Worm (Caenorhabditis elegans) whole organism, early embryonic: ENCODE measurements around the gene crh-1.

Experiments used
- B0310.2 ChIP-seq: sonication (generic microtip); optimal IDR thresholded peaks from 2 replicates; lab custom pipeline; 2016; ENCODE audit warnings: mild to moderate bottlenecking, missing genetic modification characterization, missing compliant biosample characterization
- F13C5.2 ChIP-seq: sonication (generic microtip); optimal IDR thresholded peaks from 2 replicates; lab custom pipeline; 2017; ENCODE audit warnings: mild to moderate bottlenecking, missing genetic modification characterization, inconsistent platforms, missing compliant biosample characterization
- aly-1 ChIP-seq: sonication (generic microtip); optimal IDR thresholded peaks from 2 replicates; lab custom pipeline; 2016; ENCODE audit warnings: missing genetic modification characterization, missing compliant biosample characterization
- ama-1 ChIP-seq: fragments of 150-350 bp; optimal IDR thresholded peaks from 2 replicates; lab custom pipeline; 2014
- ceh-13 ChIP-seq: fragments of 200-800 bp; sonication (Bioruptor generic); optimal IDR thresholded peaks from 2 replicates; lab custom pipeline; 2018; ENCODE audit warnings: mild to moderate bottlenecking, missing genetic modification characterization, missing compliant biosample characterization
- ceh-36 ChIP-seq: sonication (generic microtip); optimal IDR thresholded peaks from 2 replicates; lab custom pipeline; 2016; ENCODE audit warnings: missing genetic modification characterization, inconsistent platforms, missing compliant biosample characterization
- ets-7 ChIP-seq: sonication (generic microtip); optimal IDR thresholded peaks from 2 replicates; lab custom pipeline; 2016; ENCODE audit warnings: missing genotype, missing genetic modification characterization, missing compliant biosample characterization
- flt-1 ChIP-seq: fragments of 200-800 bp; sonication (Bioruptor generic); IDR thresholded peaks from 2 replicates; pipeline ENCODE4 v1.3.6; 2022; ENCODE audit warnings: missing genetic modification characterization, missing compliant biosample characterization
- hmbx-1 ChIP-seq: sonication (generic microtip); optimal IDR thresholded peaks from 2 replicates; lab custom pipeline; 2016; ENCODE audit warnings: mild to moderate bottlenecking, missing genetic modification characterization, missing compliant biosample characterization
- hmg-4 ChIP-seq: fragments of 200-800 bp; sonication (Bioruptor generic); optimal IDR thresholded peaks from 2 replicates; lab custom pipeline; 2018; ENCODE audit warnings: mild to moderate bottlenecking, missing genetic modification characterization, missing compliant biosample characterization
- hnd-1 ChIP-seq: sonication (generic microtip); optimal IDR thresholded peaks from 2 replicates; lab custom pipeline; 2016; ENCODE audit warnings: missing genetic modification characterization, missing compliant biosample characterization
- pes-1 ChIP-seq: fragments of 200-800 bp; sonication (Bioruptor generic); IDR thresholded peaks from 2 replicates; pipeline ENCODE4 v1.3.6; 2022; ENCODE audit warnings: missing genetic modification reagents, missing genetic modification characterization, missing compliant biosample characterization
- scrt-1 ChIP-seq: fragments of 200-800 bp; sonication (Bioruptor generic); IDR thresholded peaks from 2 replicates; pipeline ENCODE4 v1.3.6; 2022; ENCODE audit warnings: missing genetic modification characterization, missing compliant biosample characterization
- sea-1 ChIP-seq: fragments of 200-800 bp; sonication (Bioruptor generic); conservative IDR thresholded peaks from 2 replicates; pipeline ENCODE4 v1.3.6; 2022; ENCODE audit warnings: missing genetic modification characterization, missing compliant biosample characterization
- tbx-11 ChIP-seq: fragments of 200-800 bp; sonication (Bioruptor generic); IDR thresholded peaks from 2 replicates; pipeline ENCODE4 v1.3.6; 2022; ENCODE audit warnings: missing genetic modification characterization, missing compliant biosample characterization
- tbx-37 ChIP-seq: fragments of 200-800 bp; sonication (Bioruptor generic); conservative IDR thresholded peaks from 2 replicates; pipeline ENCODE4 v1.3.6; 2022; ENCODE audit warnings: missing genetic modification reagents, missing genetic modification characterization, missing compliant biosample characterization
- tra-4 ChIP-seq: sonication (generic microtip); optimal IDR thresholded peaks from 2 replicates; lab custom pipeline; 2017; ENCODE audit warnings: missing genetic modification characterization, missing compliant biosample characterization

crh-1 gene

ce11 chrIII:11616446-11616845 lies 41.1 kb upstream of the crh-1 start, which contains the start of gene ceh-91:
Gene ceh-91, plus strand, starts transcription at chrIII:11616746.
- TF ChIP-seq hmg-4: no peak
- TF ChIP-seq hmbx-1 (tag; lab: Kevin White, UChicago): no peak
- no peak for TF ChIP-seq tbx-37 (GFP tag; lab: Robert Waterston, UW)

- TF ChIP-seq scrt-1 (GFP tag; lab: Robert Waterston, UW) (no peak), ceh-13 (GFP tag; lab: Kevin White, UChicago) (no peak), hnd-1 (tag; lab: Kevin White, UChicago) (no peak), ets-7 (tag; lab: Kevin White, UChicago) (no peak), B0310.2 (no peak), ceh-36 (tag; lab: Kevin White, UChicago) (no peak), sea-1 (GFP tag; lab: Robert Waterston, UW) (no peak), hmg-4 (no peak), tbx-37 (GFP tag; lab: Robert Waterston, UW) (no peak), tra-4 (tag; lab: Kevin White, UChicago) (no peak), F13C5.2 (tag; lab: Kevin White, UChicago) (no peak), flt-1 (GFP tag; lab: Robert Waterston, UW) (no peak), ama-1 (lab: Kevin White, UChicago) (no peak), aly-1 (tag; lab: Kevin White, UChicago) (no peak), hmbx-1 (tag; lab: Kevin White, UChicago) (no peak), tbx-11 (GFP tag; lab: Robert Waterston, UW) (no peak), pes-1 (GFP tag; lab: Robert Waterston, UW) (no peak)
These were observed 32.7 kb upstream of the crh-1 start, which contains the start of gene gly-8 for ce11 chrIII:11624838-11625292. Gene gly-8, plus strand, starts transcription at chrIII:11625242.

DNA sequence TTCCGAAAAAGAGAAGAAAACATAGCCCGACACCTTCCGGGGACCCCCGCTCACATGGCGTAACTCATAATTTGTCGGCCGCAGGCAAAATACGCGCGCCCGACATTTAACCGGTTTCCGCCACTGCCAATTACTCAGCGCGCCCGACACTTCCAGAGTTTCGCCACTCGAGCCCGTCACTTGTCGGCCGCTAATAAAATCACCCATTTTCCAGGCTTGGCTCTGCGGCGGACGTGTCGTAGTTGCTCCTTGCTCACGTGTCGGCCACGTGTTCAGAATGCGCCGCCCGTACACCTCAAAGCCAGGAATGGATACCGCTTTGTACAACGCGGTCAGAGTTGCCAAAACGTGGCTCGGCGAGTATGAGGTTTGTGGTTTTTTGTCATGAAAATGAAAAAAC lies 29.9 kb upstream of the crh-1 start:
- TF ChIP-seq tbx-37 (GFP tag; lab: Robert Waterston, UW): no peak
- no peak for TF ChIP-seq B0310.2
- no peak for TF ChIP-seq scrt-1 (GFP tag; lab: Robert Waterston, UW)
- no peak for TF ChIP-seq ceh-36 (tag; lab: Kevin White, UChicago)
- no peak for TF ChIP-seq tra-4 (tag; lab: Kevin White, UChicago)
- TF ChIP-seq ets-7 (tag; lab: Kevin White, UChicago): no peak
- no peak for TF ChIP-seq flt-1 (GFP tag; lab: Robert Waterston, UW)
- TF ChIP-seq F13C5.2 (tag; lab: Kevin White, UChicago): no peak
- TF ChIP-seq tbx-11 (GFP tag; lab: Robert Waterston, UW): no peak
- no peak for TF ChIP-seq ama-1 (lab: Kevin White, UChicago)
- no peak for TF ChIP-seq hmbx-1 (tag; lab: Kevin White, UChicago)
- no peak for TF ChIP-seq sea-1 (GFP tag; lab: Robert Waterston, UW)
- TF ChIP-seq aly-1 (tag; lab: Kevin White, UChicago): no peak
- no peak for TF ChIP-seq ceh-13 (GFP tag; lab: Kevin White, UChicago)
- TF ChIP-seq hmg-4: no peak

DNA sequence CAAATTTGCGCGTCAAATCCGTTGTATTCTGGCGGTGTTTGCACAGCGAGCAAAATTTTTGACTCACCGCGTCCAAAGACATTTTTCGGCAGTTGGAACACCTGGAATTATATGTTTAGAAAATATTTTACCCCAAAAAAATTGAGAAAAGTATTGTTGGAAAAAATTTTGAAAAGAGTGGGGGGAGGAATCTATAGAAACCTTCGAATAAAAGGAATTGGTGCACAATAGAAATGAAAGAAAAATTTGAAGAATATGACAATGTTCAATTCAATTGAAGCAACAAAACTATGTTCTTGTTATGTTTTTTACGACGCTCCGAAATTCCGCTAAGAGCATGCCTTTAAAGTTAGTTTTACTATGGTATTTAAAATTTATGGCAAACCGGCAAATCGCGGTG lies 28.2 kb upstream of the crh-1 start, which contains the start of gene Y66A7A.7:
Gene Y66A7A.7 (minus strand): TSS at position 101 of the 400 bp plus-strand sequence.
- TF ChIP-seq tra-4 (tag; lab: Kevin White, UChicago) (no peak), sea-1 (GFP tag; lab: Robert Waterston, UW) (no peak), tbx-37 (GFP tag; lab: Robert Waterston, UW) (no peak), ceh-36 (tag; lab: Kevin White, UChicago) (no peak), B0310.2 (no peak), hmg-4 (no peak), F13C5.2 (tag; lab: Kevin White, UChicago) (no peak)

DNA sequence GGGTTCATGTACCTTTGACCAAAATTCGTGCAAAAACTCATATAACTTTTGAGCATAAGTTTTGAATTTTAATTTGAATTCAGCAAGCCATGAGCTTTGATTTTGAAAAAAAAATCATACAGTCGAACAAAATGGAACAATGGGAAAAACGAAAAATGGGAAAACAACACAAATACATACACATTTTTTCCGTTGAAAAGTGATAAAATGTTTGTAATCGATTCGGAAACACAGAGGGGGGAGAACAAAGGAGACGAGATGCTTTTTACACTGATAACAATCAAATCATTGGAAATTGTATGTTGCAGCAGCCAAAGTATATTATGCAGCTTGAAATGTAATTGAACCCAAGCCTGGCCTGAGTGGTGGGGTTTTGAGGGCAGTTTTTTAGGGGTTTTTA lies 26.5 kb upstream of the crh-1 start:
- TF ChIP-seq B0310.2: no peak
- no peak for TF ChIP-seq ama-1 (lab: Kevin White, UChicago)
- no peak for TF ChIP-seq F13C5.2 (tag; lab: Kevin White, UChicago)
- TF ChIP-seq flt-1 (GFP tag; lab: Robert Waterston, UW): no peak

- TF ChIP-seq aly-1 (tag; lab: Kevin White, UChicago) (no peak), ceh-13 (GFP tag; lab: Kevin White, UChicago) (no peak), B0310.2 (no peak), flt-1 (GFP tag; lab: Robert Waterston, UW) (no peak), pes-1 (GFP tag; lab: Robert Waterston, UW) (no peak), tra-4 (tag; lab: Kevin White, UChicago) (no peak), hmbx-1 (tag; lab: Kevin White, UChicago) (no peak), ets-7 (tag; lab: Kevin White, UChicago) (no peak), F13C5.2 (tag; lab: Kevin White, UChicago) (no peak), tbx-37 (GFP tag; lab: Robert Waterston, UW) (no peak)
These were observed 25.2 kb upstream of the crh-1 start for ce11 chrIII:11632376-11632775.

ce11 chrIII:11633444-11633843 lies 24.1 kb upstream of the crh-1 start:
- TF ChIP-seq hmg-4 (no peak), tbx-37 (GFP tag; lab: Robert Waterston, UW) (no peak), F13C5.2 (tag; lab: Kevin White, UChicago) (no peak), ama-1 (lab: Kevin White, UChicago) (no peak), ets-7 (tag; lab: Kevin White, UChicago) (no peak), scrt-1 (GFP tag; lab: Robert Waterston, UW) (no peak), hnd-1 (tag; lab: Kevin White, UChicago) (no peak), ceh-13 (GFP tag; lab: Kevin White, UChicago) (no peak)

- TF ChIP-seq scrt-1 (GFP tag; lab: Robert Waterston, UW) (no peak), ceh-36 (tag; lab: Kevin White, UChicago) (peak; percentile 63)
These were observed 22.6 kb upstream of the crh-1 start for ce11 chrIII:11635000-11635399.
